Fruit fly (Drosophila melanogaster): ENCODE data around the gene Wsck.

Wsck gene

dm6 chr3R:24598549-24599204 is 31.2 kb downstream of the Wsck start:
- no peak for TF ChIP-seq ttk (optimal IDR thresholded peaks at IDR 0.05)
- no peak for TF ChIP-seq psq (optimal IDR thresholded peaks at IDR 0.05)
- no peak for TF ChIP-seq Myc (optimal IDR thresholded peaks at IDR 0.05)
- no peak for TF ChIP-seq Sin3A (optimal IDR thresholded peaks at IDR 0.05)
- no peak for TF ChIP-seq insv (optimal IDR thresholded peaks at IDR 0.05)
- TF ChIP-seq h (optimal IDR thresholded peaks at IDR 0.05), result no peak

dm6 chr3R:24596881-24597280 is 33.0 kb downstream of the Wsck start:
- TF ChIP-seq h (optimal IDR thresholded peaks at IDR 0.05), result no peak
- TF ChIP-seq Myc (optimal IDR thresholded peaks at IDR 0.05), result no peak
- TF ChIP-seq psq (optimal IDR thresholded peaks at IDR 0.05), result no peak
- no peak for TF ChIP-seq ttk (optimal IDR thresholded peaks at IDR 0.05)
- no peak for TF ChIP-seq insv (optimal IDR thresholded peaks at IDR 0.05)
- no peak for TF ChIP-seq Sin3A (optimal IDR thresholded peaks at IDR 0.05)

dm6 chr3R:24595330-24596114 is 34.4 kb downstream of the Wsck start:
- no peak for TF ChIP-seq insv (optimal IDR thresholded peaks at IDR 0.05)
- TF ChIP-seq psq (optimal IDR thresholded peaks at IDR 0.05), result no peak
- TF ChIP-seq ttk (optimal IDR thresholded peaks at IDR 0.05), result no peak
- TF ChIP-seq Myc (optimal IDR thresholded peaks at IDR 0.05), result no peak
- TF ChIP-seq h (optimal IDR thresholded peaks at IDR 0.05), result no peak
- no peak for TF ChIP-seq Sin3A (optimal IDR thresholded peaks at IDR 0.05)

- TF ChIP-seq ttk (optimal IDR thresholded peaks at IDR 0.05), result no peak
- no peak for TF ChIP-seq insv (optimal IDR thresholded peaks at IDR 0.05)
- TF ChIP-seq Sin3A (optimal IDR thresholded peaks at IDR 0.05), result no peak
- no peak for TF ChIP-seq h (optimal IDR thresholded peaks at IDR 0.05)
- TF ChIP-seq Myc (optimal IDR thresholded peaks at IDR 0.05), result no peak
- no peak for TF ChIP-seq psq (optimal IDR thresholded peaks at IDR 0.05)
Observed at dm6 chr3R:24593733-24594132, 36.1 kb downstream of the Wsck start.

dm6 chr3R:24590276-24590675 is 39.6 kb downstream of the Wsck start:
- TF ChIP-seq Sin3A (optimal IDR thresholded peaks at IDR 0.05), result no peak
- TF ChIP-seq psq (optimal IDR thresholded peaks at IDR 0.05), result no peak
- TF ChIP-seq Myc (optimal IDR thresholded peaks at IDR 0.05), result no peak
- no peak for TF ChIP-seq h (optimal IDR thresholded peaks at IDR 0.05)
- TF ChIP-seq ttk (optimal IDR thresholded peaks at IDR 0.05), result no peak
- TF ChIP-seq insv (optimal IDR thresholded peaks at IDR 0.05), result no peak

dm6 chr3R:24588829-24589638 is 40.8 kb downstream of the Wsck start:
- no peak for TF ChIP-seq insv (optimal IDR thresholded peaks at IDR 0.05)
- no peak for TF ChIP-seq h (optimal IDR thresholded peaks at IDR 0.05)
- TF ChIP-seq psq (optimal IDR thresholded peaks at IDR 0.05), result no peak
- no peak for TF ChIP-seq Sin3A (optimal IDR thresholded peaks at IDR 0.05)
- TF ChIP-seq ttk (optimal IDR thresholded peaks at IDR 0.05), result no peak
- TF ChIP-seq Myc (optimal IDR thresholded peaks at IDR 0.05), result no peak

- TF ChIP-seq psq (optimal IDR thresholded peaks at IDR 0.05) (no peak), Sin3A (optimal IDR thresholded peaks at IDR 0.05) (no peak)
Observed at dm6 chr3R:24586453-24586886, 43.4 kb downstream of the Wsck start.

dm6 chr3R:24585042-24585698 is 44.7 kb downstream of the Wsck start, which contains the start of the genes CG13625 and mld:
TSS of gene CG13625 (minus strand) at chr3R:24585160.
TSS of gene mld (plus strand) at chr3R:24585653.
- peak; percentile 42 for TF ChIP-seq psq (optimal IDR thresholded peaks at IDR 0.05)
- TF ChIP-seq Myc (optimal IDR thresholded peaks at IDR 0.05), result no peak
- no peak for TF ChIP-seq insv (optimal IDR thresholded peaks at IDR 0.05)
- TF ChIP-seq ttk (optimal IDR thresholded peaks at IDR 0.05), result no peak

dm6 chr3R:24582669-24582995 is 47.2 kb downstream of the Wsck start, which contains the start of gene REPTOR:
TSS of gene REPTOR (minus strand) at chr3R:24582864.
- TF ChIP-seq Sin3A (optimal IDR thresholded peaks at IDR 0.05), result no peak
- no peak for TF ChIP-seq Myc (optimal IDR thresholded peaks at IDR 0.05)
- peak; percentile 72 for TF ChIP-seq psq (optimal IDR thresholded peaks at IDR 0.05)

- TF ChIP-seq psq (optimal IDR thresholded peaks at IDR 0.05), result peak; percentile 35
- TF ChIP-seq h (optimal IDR thresholded peaks at IDR 0.05), result no peak
- TF ChIP-seq ttk (optimal IDR thresholded peaks at IDR 0.05), result no peak
- TF ChIP-seq Myc (optimal IDR thresholded peaks at IDR 0.05), result no peak
- no peak for TF ChIP-seq Sin3A (optimal IDR thresholded peaks at IDR 0.05)
Observed at dm6 chr3R:24581891-24582668, 47.8 kb downstream of the Wsck start.

- TF ChIP-seq Sin3A (optimal IDR thresholded peaks at IDR 0.05) (no peak), insv (optimal IDR thresholded peaks at IDR 0.05) (no peak), ttk (optimal IDR thresholded peaks at IDR 0.05) (no peak), psq (optimal IDR thresholded peaks at IDR 0.05) (no peak), h (optimal IDR thresholded peaks at IDR 0.05) (no peak), Myc (optimal IDR thresholded peaks at IDR 0.05) (no peak)
Observed at dm6 chr3R:24580963-24581277, 49.0 kb downstream of the Wsck start.

All from Kc167 (cell line).